Worm (Caenorhabditis elegans): ENCODE measurements around the gene nlp-53.

ce11 chrX:13581820-13582219 is 36.9 kb upstream of the nlp-53 start, which contains the start of gene F54B11.10:
- TF ChIP-seq sox-4 (tag; optimal IDR thresholded peaks at IDR 0.05) (no peak), ceh-19 (GFP tag; optimal IDR thresholded peaks at IDR 0.05) (no peak), Y22D7AL.16 (tag; optimal IDR thresholded peaks at IDR 0.05) (no peak), tbx-2 (tag; optimal IDR thresholded peaks at IDR 0.05) (no peak), dve-1 (tag; optimal IDR thresholded peaks at IDR 0.05) (no peak), lim-6 (tag; optimal IDR thresholded peaks at IDR 0.05) (no peak)

All from whole organism, late embryonic.